Worm (Caenorhabditis elegans) whole organism, L3 larva: Measurements from ENCODE around the gene egl-19.

Experiments
- ZK546.5 ChIP-seq: sonication (generic microtip); optimal IDR thresholded peaks from 2 replicates; lab custom pipeline; 2017; ENCODE audit warnings: missing biosample characterization, missing genetic modification characterization
- aly-2 ChIP-seq: fragments of 150-350 bp; optimal IDR thresholded peaks from 2 replicates; lab custom pipeline; 2014; ENCODE audit warnings: missing biosample characterization, missing genetic modification characterization
- ceh-16 ChIP-seq: sonication (generic microtip); optimal IDR thresholded peaks from 2 replicates; lab custom pipeline; 2017; ENCODE audit warnings: missing biosample characterization, missing genetic modification characterization
- ceh-28 ChIP-seq: fragments of 150-350 bp; optimal IDR thresholded peaks from 2 replicates; lab custom pipeline; 2014; ENCODE audit warnings: missing biosample characterization, missing genetic modification reagents, missing genetic modification characterization
- ceh-82 ChIP-seq: fragments of 150-350 bp; optimal IDR thresholded peaks from 2 replicates; lab custom pipeline; 2014; ENCODE audit warnings: missing biosample characterization, missing genetic modification characterization
- ceh-9 ChIP-seq: sonication (generic microtip); optimal IDR thresholded peaks from 2 replicates; lab custom pipeline; 2018; ENCODE audit warnings: missing biosample characterization, missing genetic modification characterization
- daf-12 ChIP-seq: fragments of 150-350 bp; optimal IDR thresholded peaks from 2 replicates; lab custom pipeline; 2014; ENCODE audit warnings: missing biosample characterization, missing genetic modification reagents, missing genetic modification characterization
- egl-27 ChIP-seq: sonication (generic microtip); optimal IDR thresholded peaks from 4 replicates; lab custom pipeline; 2017; ENCODE audit warnings: missing biosample characterization, missing genetic modification reagents, missing genetic modification characterization
- egl-5 ChIP-seq: fragments of 150-350 bp; optimal IDR thresholded peaks from 2 replicates; lab custom pipeline; 2017; ENCODE audit warnings: missing biosample characterization, missing genetic modification reagents, missing genetic modification characterization, inconsistent platforms
- elt-2 ChIP-seq: sonication (generic microtip); optimal IDR thresholded peaks from 2 replicates; lab custom pipeline; 2016; ENCODE audit warnings: missing genetic modification reagents, mild to moderate bottlenecking, missing genetic modification characterization, missing compliant biosample characterization
- elt-3 ChIP-seq, 3 experiments: fragments of 150-350 bp in 1 of 3; sonication (generic microtip) in 2 of 3; optimal IDR thresholded peaks; 2 replicates in 2 of 3; 4 replicates in 1 of 3; lab custom pipeline; 2014 to 2017; ENCODE audit warnings: missing biosample characterization in 3 of 3, missing genetic modification characterization in 3 of 3
- eor-1 ChIP-seq, 2 experiments: fragments of 150-350 bp; optimal IDR thresholded peaks; 2 replicates each; lab custom pipeline; 2014 to 2018; ENCODE audit warnings: missing biosample characterization in 2 of 2, missing genetic modification characterization in 2 of 2
- fkh-10 ChIP-seq: sonication (generic microtip); optimal IDR thresholded peaks from 2 replicates; lab custom pipeline; 2017; ENCODE audit warnings: missing biosample characterization, missing genetic modification reagents, missing genetic modification characterization
- fos-1 ChIP-seq: fragments of 150-350 bp; optimal IDR thresholded peaks from 2 replicates; lab custom pipeline; 2014; ENCODE audit warnings: missing biosample characterization, missing genetic modification characterization
- hmg-11 ChIP-seq: sonication (generic microtip); optimal IDR thresholded peaks from 2 replicates; lab custom pipeline; 2016; ENCODE audit warnings: missing genetic modification characterization, missing compliant biosample characterization
- lin-39 ChIP-seq: fragments of 150-350 bp; optimal IDR thresholded peaks from 2 replicates; lab custom pipeline; 2018; ENCODE audit warnings: missing biosample characterization, missing genetic modification reagents, missing genetic modification characterization
- lsy-12 ChIP-seq: sonication (generic microtip); optimal IDR thresholded peaks from 2 replicates; lab custom pipeline; 2016; ENCODE audit warnings: mild to moderate bottlenecking, missing genetic modification characterization, missing compliant biosample characterization
- mml-1 ChIP-seq: fragments of 150-350 bp; sonication (generic microtip); optimal IDR thresholded peaks from 3 replicates; lab custom pipeline; 2014; ENCODE audit warnings: missing biosample characterization, missing genetic modification characterization
- nfya-1 ChIP-seq: sonication (generic microtip); optimal IDR thresholded peaks from 2 replicates; lab custom pipeline; 2017; ENCODE audit warnings: missing genetic modification characterization, mild to moderate bottlenecking, missing compliant biosample characterization, antibody characterized with exemption, moderate library complexity; ENCODE audit not compliant: insufficient read depth
- nhr-11 ChIP-seq: fragments of 150-350 bp; optimal IDR thresholded peaks from 2 replicates; lab custom pipeline; 2014; ENCODE audit warnings: missing biosample characterization, missing genetic modification characterization
- nhr-237 ChIP-seq: fragments of 150-350 bp; optimal IDR thresholded peaks from 2 replicates; lab custom pipeline; 2014; ENCODE audit warnings: missing biosample characterization, missing genetic modification characterization
- nhr-25 ChIP-seq: sonication (generic microtip); optimal IDR thresholded peaks from 2 replicates; lab custom pipeline; 2017; ENCODE audit warnings: missing biosample characterization, missing genetic modification characterization
- nhr-76 ChIP-seq: fragments of 150-350 bp; sonication (generic microtip); optimal IDR thresholded peaks from 5 replicates; lab custom pipeline; 2014; ENCODE audit warnings: missing biosample characterization, missing genetic modification characterization
- nhr-77 ChIP-seq: fragments of 150-350 bp; optimal IDR thresholded peaks from 2 replicates; lab custom pipeline; 2014; ENCODE audit warnings: missing biosample characterization, missing genetic modification characterization
- pha-4 ChIP-seq: fragments of 150-350 bp; optimal IDR thresholded peaks from 2 replicates; lab custom pipeline; 2014; ENCODE audit warnings: missing biosample characterization, missing genetic modification reagents, missing genetic modification characterization
- pqm-1 ChIP-seq: fragments of 150-350 bp; optimal IDR thresholded peaks from 2 replicates; lab custom pipeline; 2017; ENCODE audit warnings: missing biosample characterization, missing genetic modification characterization, inconsistent platforms
- skn-1 ChIP-seq: fragments of 150-350 bp; optimal IDR thresholded peaks from 2 replicates; lab custom pipeline; 2014; ENCODE audit warnings: missing biosample characterization, missing genetic modification characterization
- snpc-4 ChIP-seq: fragments of 150-350 bp; optimal IDR thresholded peaks from 2 replicates; lab custom pipeline; 2014; ENCODE audit warnings: missing biosample characterization, missing genetic modification characterization
- unc-39 ChIP-seq: sonication (generic microtip); optimal IDR thresholded peaks from 4 replicates; lab custom pipeline; 2017; ENCODE audit warnings: missing biosample characterization, missing genetic modification characterization
- unc-62 ChIP-seq: fragments of 150-350 bp; sonication (generic microtip); optimal IDR thresholded peaks from 4 replicates; lab custom pipeline; 2014; ENCODE audit warnings: missing biosample characterization, missing genetic modification reagents, missing genetic modification characterization
- zag-1 ChIP-seq: fragments of 150-350 bp; optimal IDR thresholded peaks from 2 replicates; lab custom pipeline; 2014; ENCODE audit warnings: missing biosample characterization, missing genetic modification characterization
- ztf-11 ChIP-seq: fragments of 150-350 bp; optimal IDR thresholded peaks from 2 replicates; lab custom pipeline; 2014; ENCODE audit warnings: missing biosample characterization, missing genetic modification characterization
- ztf-4 ChIP-seq: fragments of 150-350 bp; optimal IDR thresholded peaks from 2 replicates; lab custom pipeline; 2014; ENCODE audit warnings: missing biosample characterization, missing genetic modification characterization

egl-19 gene

DNA sequence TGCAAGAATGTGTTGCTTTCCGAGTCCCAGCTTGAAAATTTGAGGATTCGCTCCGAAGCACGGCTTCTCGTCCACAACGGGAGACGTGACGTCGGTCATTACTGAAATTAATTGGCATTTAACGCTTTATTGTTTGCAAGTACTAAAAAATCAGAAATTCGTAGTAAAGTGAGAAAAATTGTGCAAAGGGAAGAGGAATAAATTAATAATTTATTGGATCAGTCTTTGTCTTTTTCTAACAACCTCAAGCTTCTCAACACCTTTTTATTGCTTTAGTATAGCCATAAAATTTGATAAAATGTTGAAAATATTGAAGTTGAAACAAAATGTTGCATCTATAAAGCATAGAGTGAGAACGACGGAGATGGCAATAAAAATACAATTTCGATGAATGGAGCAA lies 46.0 kb downstream of the egl-19 start, which contains the start of gene tes-1:
Gene tes-1, minus strand, starts transcription at position 101 of the 400 bp plus-strand sequence.
- no peak for TF ChIP-seq nhr-25 (tag; lab: Kevin White, UChicago)
- no peak for TF ChIP-seq egl-27 (tag; lab: Kevin White, UChicago)
- no peak for TF ChIP-seq ceh-28 (tag; lab: Kevin White, UChicago)
- no peak for TF ChIP-seq nhr-77
- no peak for TF ChIP-seq skn-1
- TF ChIP-seq pqm-1 (tag; lab: Kevin White, UChicago), result no peak
- TF ChIP-seq ztf-4 (tag; lab: Kevin White, UChicago), result no peak
- no peak for TF ChIP-seq fkh-10
- TF ChIP-seq egl-5, result no peak
- TF ChIP-seq, all 47 proteins: peak for 0

DNA sequence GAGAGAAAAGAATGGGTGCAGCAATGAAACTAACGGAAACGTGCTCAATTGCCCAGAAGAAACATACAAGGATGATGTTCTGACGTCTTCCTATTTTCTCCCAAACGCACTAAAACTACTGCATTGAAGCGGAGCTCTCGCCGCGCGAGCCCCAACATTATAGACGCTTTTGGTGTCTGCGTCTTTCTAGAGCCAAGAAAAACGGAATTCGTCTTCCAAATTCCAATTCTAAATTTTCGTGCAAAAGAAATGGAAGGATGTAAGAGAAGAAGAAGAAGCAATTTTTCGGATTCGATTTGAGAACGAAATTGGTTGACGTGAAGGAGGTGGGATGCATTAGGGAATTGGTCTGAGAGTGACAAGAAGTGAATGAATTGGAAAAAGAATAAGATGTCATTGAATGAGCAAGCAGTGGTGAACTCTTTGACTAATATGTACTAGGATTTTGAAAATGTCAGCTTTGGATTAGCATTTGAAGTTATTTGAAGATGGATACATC lies 48.3 kb downstream of the egl-19 start:
- TF ChIP-seq nhr-11 (tag; lab: Kevin White, UChicago) (no peak), lin-39 (tag; lab: Kevin White, UChicago) (peak; percentile 20)

DNA sequence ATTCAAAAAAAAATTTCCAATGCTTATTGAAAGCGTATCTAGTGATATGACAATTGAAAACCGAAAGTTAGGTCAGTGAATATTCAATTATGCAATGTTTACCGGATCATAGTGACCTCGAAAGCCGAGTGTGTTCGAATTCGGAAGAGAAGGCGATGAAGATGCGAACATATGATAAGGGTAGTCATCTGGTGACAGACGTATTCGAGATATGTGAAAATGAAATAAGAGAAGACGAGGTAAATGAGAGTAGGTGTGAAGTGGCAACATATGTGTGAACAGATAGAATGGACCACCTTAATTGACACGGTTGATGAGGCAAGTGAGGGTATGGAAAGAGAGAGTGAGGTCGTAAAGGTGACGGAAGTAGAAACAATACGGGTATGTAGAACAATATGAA lies 49.5 kb downstream of the egl-19 start:
- TF ChIP-seq ceh-9 (tag; lab: Kevin White, UChicago), result no peak
- peak; percentile 36 for TF ChIP-seq nhr-25 (tag; lab: Kevin White, UChicago)

DNA sequence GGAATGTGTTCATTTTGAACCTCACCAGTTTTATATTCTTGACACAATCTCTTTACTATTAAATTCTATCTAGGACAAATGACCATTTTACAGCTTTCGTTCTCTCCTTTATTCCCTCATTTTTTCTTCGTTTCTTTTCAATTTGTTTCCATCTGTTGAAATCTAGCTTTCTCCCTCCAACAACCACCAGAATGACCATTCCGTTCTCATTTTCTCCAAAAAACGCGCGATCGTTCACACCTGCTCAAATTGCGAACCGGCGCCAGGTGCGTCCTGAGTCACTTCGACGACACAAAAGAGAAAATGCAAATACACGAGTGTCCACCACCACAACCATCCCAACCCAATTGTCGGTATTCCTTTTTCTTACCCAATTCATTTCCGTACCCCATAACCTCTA lies 50.8 kb downstream of the egl-19 start, which contains the start of gene F13B6.1:
Gene F13B6.1, plus strand, starts transcription at position 301 of the 400 bp plus-strand sequence.
- no peak for TF ChIP-seq unc-39
- TF ChIP-seq, all 47 proteins: peak for 0

DNA sequence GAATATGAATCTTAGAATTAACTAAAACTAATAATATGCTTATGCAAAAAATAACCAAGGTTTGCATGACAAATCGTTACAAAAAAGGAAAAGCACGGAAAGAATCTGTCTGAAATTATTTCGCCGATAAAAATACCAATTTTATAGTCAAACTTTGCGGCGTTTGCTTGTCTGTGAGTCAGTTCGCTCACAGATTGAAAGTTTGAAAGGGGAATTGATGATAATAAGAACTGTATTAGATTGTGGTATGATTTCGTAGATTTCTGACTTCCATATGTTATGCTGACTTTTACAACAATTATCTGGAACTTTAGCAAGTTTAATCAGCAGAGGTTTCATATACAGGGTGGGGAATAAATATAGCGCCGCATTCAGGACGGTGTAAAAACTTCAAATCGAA lies 54.8 kb downstream of the egl-19 start, which contains the start of gene F13B6.2:
Gene F13B6.2, minus strand, starts transcription at position 101 of the 400 bp plus-strand sequence.
- TF ChIP-seq ceh-82 (no peak), ztf-11 (no peak), egl-5 (no peak), mml-1 (tag; lab: Kevin White, UChicago) (no peak), zag-1 (tag; lab: Kevin White, UChicago) (no peak), elt-3 (tag; optimal IDR thresholded peaks at IDR 0.05; lab: Kevin White, UChicago) (no peak), hmg-11 (no peak), nhr-25 (tag; lab: Kevin White, UChicago) (no peak), ZK546.5 (no peak), lsy-12 (no peak), ztf-4 (tag; lab: Kevin White, UChicago) (no peak), nhr-237 (tag; lab: Kevin White, UChicago) (no peak), eor-1 (tag; optimal IDR thresholded peaks at IDR 0.05; lab: Kevin White, UChicago) (no peak), fkh-10 (no peak), daf-12 (tag; lab: Kevin White, UChicago) (no peak), snpc-4 (tag; lab: Kevin White, UChicago) (no peak)

DNA sequence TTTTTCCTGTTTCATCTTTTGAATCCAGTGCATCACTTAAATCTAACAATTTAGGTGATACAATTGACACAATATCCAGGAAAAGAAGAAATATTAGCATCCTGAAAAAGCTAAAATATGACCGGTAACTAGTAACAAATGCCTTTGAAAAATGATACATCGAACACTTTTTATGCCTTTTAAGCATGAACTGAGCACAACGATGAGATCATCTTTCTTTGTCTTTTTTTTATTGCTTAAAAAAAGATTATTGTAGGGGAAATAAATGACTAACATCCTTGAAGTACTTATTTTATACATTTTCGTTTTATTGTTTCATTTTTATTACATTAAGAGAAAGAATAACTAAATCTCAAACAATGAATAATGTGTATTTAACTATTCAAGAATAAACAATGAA lies 60.5 kb downstream of the egl-19 start, which contains the start of gene F13B6.3:
Gene F13B6.3, minus strand, starts transcription at position 101 of the 400 bp plus-strand sequence.
- no peak for TF ChIP-seq unc-62 (GFP tag; lab: Kevin White, UChicago)
- no peak for TF ChIP-seq elt-2
- TF ChIP-seq eor-1 (tag; optimal IDR thresholded peaks at IDR 0.05; lab: Kevin White, UChicago), result no peak
- TF ChIP-seq ZK546.5, result no peak
- no peak for TF ChIP-seq hmg-11
- no peak for TF ChIP-seq ceh-16 (tag; lab: Kevin White, UChicago)
- TF ChIP-seq skn-1, result no peak
- no peak for TF ChIP-seq pha-4
- TF ChIP-seq ceh-82, result no peak
- TF ChIP-seq elt-3 (tag; optimal IDR thresholded peaks at IDR 0.05; lab: Kevin White, UChicago), result no peak

DNA sequence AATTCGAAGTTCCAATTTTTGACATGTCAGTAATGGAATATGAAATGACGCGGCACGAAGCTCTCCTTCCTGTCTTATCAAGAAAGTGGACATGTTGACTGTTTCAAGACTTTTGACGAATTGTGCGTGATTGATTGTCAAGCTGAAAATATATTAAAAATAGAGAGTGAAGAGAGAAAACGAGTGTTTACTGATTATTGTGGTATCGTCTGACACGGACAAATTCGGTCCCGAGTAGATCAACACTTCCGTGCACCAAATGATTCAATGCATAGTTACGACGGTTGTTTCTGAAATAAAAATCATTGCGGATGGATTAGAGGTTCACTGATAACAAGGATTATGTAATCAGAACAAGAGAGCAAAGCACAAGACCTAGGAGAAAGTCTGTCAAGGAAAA lies 61.8 kb downstream of the egl-19 start:
- peak; percentile 62 for TF ChIP-seq elt-2
- TF ChIP-seq ZK546.5, result no peak
- no peak for TF ChIP-seq lsy-12
- no peak for TF ChIP-seq fos-1 (tag; lab: Kevin White, UChicago)
- TF ChIP-seq aly-2, result no peak
- no peak for TF ChIP-seq hmg-11
- TF ChIP-seq egl-5, result no peak
- no peak for TF ChIP-seq ceh-28 (tag; lab: Kevin White, UChicago)
- TF ChIP-seq mml-1 (tag; lab: Kevin White, UChicago), result no peak
- TF ChIP-seq nhr-76 (tag; lab: Kevin White, UChicago), result no peak
- TF ChIP-seq pqm-1 (tag; lab: Kevin White, UChicago), result peak; percentile 36
- TF ChIP-seq zag-1 (tag; lab: Kevin White, UChicago), result no peak
- TF ChIP-seq lin-39 (tag; lab: Kevin White, UChicago), result no peak
- no peak for TF ChIP-seq nfya-1 (tag; lab: Kevin White, UChicago)
- TF ChIP-seq, all 47 proteins: peak for 2
